Fruit fly (Drosophila melanogaster) whole organism, wandering third instar larva: ENCODE measurements around the gene Elp1.

Source experiments
- Abd-B ChIP-seq: fragments of >200 bp; optimal IDR thresholded peaks from 2 replicates; lab custom pipeline; 2017; ENCODE audit warnings: missing biosample characterization, missing genetic modification characterization
- Dif ChIP-seq: fragments of 200-275, 200-300 bp; sonication (Bioruptor generic); optimal IDR thresholded peaks from 2 replicates; lab custom pipeline; 2018; ENCODE audit warnings: missing biosample characterization, missing genetic modification characterization; ENCODE audit not compliant: partially characterized antibody
- HLH106 ChIP-seq: fragments of 200-800 bp; optimal IDR thresholded peaks from 3 replicates; lab custom pipeline; 2019; ENCODE audit warnings: missing biosample characterization, mild to moderate bottlenecking, missing genetic modification characterization, moderate library complexity
- Hnf4 ChIP-seq: fragments of 200-800 bp; sonication (Bioruptor generic); optimal IDR thresholded peaks from 2 replicates; lab custom pipeline; 2016; ENCODE audit warnings: missing biosample characterization, mild to moderate bottlenecking, missing genetic modification characterization
- Hr83 ChIP-seq: fragments of 200-300 bp; sonication (Bioruptor generic); optimal IDR thresholded peaks from 2 replicates; lab custom pipeline; 2016; ENCODE audit warnings: missing biosample characterization, mild to moderate bottlenecking, missing genetic modification characterization, moderate library complexity; ENCODE audit not compliant: poor library complexity, severe bottlenecking
- Mio ChIP-seq: sonication (Bioruptor generic); optimal IDR thresholded peaks from 2 replicates; lab custom pipeline; 2016; ENCODE audit warnings: missing biosample characterization, missing genetic modification characterization
- Myc ChIP-seq: fragments of >200 bp; optimal IDR thresholded peaks from 2 replicates; lab custom pipeline; 2017
- N ChIP-seq: fragments of >200 bp; optimal IDR thresholded peaks from 2 replicates; lab custom pipeline; 2018; ENCODE audit warnings: missing biosample characterization, missing external identifiers, missing genetic modification characterization
- OdsH ChIP-seq: fragments of 200-800 bp; sonication (Bioruptor generic); optimal IDR thresholded peaks from 2 replicates; lab custom pipeline; 2016; ENCODE audit warnings: missing biosample characterization, mild to moderate bottlenecking, missing genetic modification characterization
- Rel ChIP-seq, 2 experiments: fragments of 200-800 bp; sonication (Bioruptor generic) in 1 of 2; optimal IDR thresholded peaks; 2 replicates in 1 of 2; 3 replicates in 1 of 2; lab custom pipeline; 2016 to 2019; ENCODE audit warnings: mild to moderate bottlenecking in 2 of 2, missing biosample characterization in 2 of 2, missing genetic modification characterization in 2 of 2, moderate library complexity in 1 of 2
- Sp1 ChIP-seq: fragments of 200-800 bp; sonication (Bioruptor generic); optimal IDR thresholded peaks from 3 replicates; lab custom pipeline; 2019; ENCODE audit warnings: missing biosample characterization, mild to moderate bottlenecking, missing genetic modification characterization, moderate library complexity
- br ChIP-seq: fragments of 200-800 bp; sonication (Bioruptor generic); optimal IDR thresholded peaks from 2 replicates; lab custom pipeline; 2016; ENCODE audit warnings: missing biosample characterization, missing genetic modification characterization
- brk ChIP-seq: fragments of 200-800 bp; sonication (Bioruptor generic); optimal IDR thresholded peaks from 2 replicates; lab custom pipeline; 2016; ENCODE audit warnings: missing biosample characterization, mild to moderate bottlenecking, missing genetic modification characterization
- dl ChIP-seq, 2 experiments: fragments of 175-275, 200-275 bp in 1 of 2; fragments of 200-275 bp in 1 of 2; sonication (Bioruptor generic); optimal IDR thresholded peaks; lab custom pipeline; 2018; ENCODE audit warnings: mild to moderate bottlenecking in 2 of 2, missing biosample characterization in 2 of 2, missing genetic modification characterization in 2 of 2, moderate library complexity in 2 of 2; ENCODE audit not compliant: partially characterized antibody in 2 of 2, insufficient read depth in 1 of 2
- dsf ChIP-seq: sonication (Bioruptor generic); optimal IDR thresholded peaks from 2 replicates; lab custom pipeline; 2016; ENCODE audit warnings: missing biosample characterization, missing genetic modification characterization, borderline replicate concordance
- lola ChIP-seq: fragments of >200 bp; optimal IDR thresholded peaks from 2 replicates; lab custom pipeline; 2017; ENCODE audit warnings: missing biosample characterization, missing genetic modification characterization
- pan ChIP-seq: fragments of >200 bp; optimal IDR thresholded peaks from 2 replicates; lab custom pipeline; 2017
- psq ChIP-seq: fragments of 200-800 bp; sonication (Bioruptor generic); optimal IDR thresholded peaks from 3 replicates; lab custom pipeline; 2017; ENCODE audit warnings: missing biosample characterization, mild to moderate bottlenecking, missing genetic modification characterization, moderate library complexity
- sv ChIP-seq: fragments of 200-800 bp; sonication (Bioruptor generic); optimal IDR thresholded peaks from 3 replicates; lab custom pipeline; 2016; ENCODE audit warnings: missing biosample characterization, missing genetic modification characterization
- usp ChIP-seq: fragments of >200 bp; optimal IDR thresholded peaks from 2 replicates; lab custom pipeline; 2017; ENCODE audit warnings: missing biosample characterization, missing genetic modification characterization

The Elp1 gene

DNA sequence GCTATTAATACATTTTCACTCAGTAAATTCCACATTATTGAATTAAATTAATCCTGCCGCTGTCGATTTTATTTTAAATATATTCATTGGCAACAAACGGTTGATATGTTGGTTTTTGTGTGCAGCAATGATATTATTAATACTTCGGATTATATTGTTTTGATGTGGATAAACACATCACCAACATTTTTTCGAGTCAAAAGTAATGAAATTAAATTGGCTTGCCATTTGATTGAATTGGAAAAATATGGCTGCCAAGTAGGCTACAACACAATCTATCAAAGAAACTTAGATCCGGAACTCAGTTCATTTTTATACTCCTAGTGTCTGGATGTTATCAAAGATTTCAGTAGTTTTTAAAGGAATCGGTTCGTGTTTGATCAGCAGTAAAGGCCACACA, 49.5 kb downstream of the Elp1 start, which contains the start of gene CG14718:
Gene CG14718, plus strand, starts transcription at position 301 of the 400 bp plus-strand sequence.
- TF ChIP-seq Hnf4 (no peak), Abd-B (GFP tag; lab: Kevin White, UChicago) (no peak), OdsH (GFP tag; lab: Kevin White, UChicago) (no peak), Dif (GFP tag; lab: Kevin White, UChicago) (no peak), dl (GFP tag; optimal IDR thresholded peaks at IDR 0.05; lab: Kevin White, UChicago; ENCODE audit: insufficient read depth in 1 of 2, partially characterized antibody in 2 of 2) (no peak), Sp1 (GFP tag; lab: Kevin White, UChicago) (no peak), br (GFP tag; lab: Kevin White, UChicago) (no peak), brk (no peak), pan (no peak), Mio (GFP tag; lab: Kevin White, UChicago) (no peak), usp (GFP tag; lab: Kevin White, UChicago) (no peak), Hr83 (no peak), psq (GFP tag; lab: Kevin White, UChicago) (no peak), Rel (GFP tag; optimal IDR thresholded peaks at IDR 0.05; lab: Kevin White, UChicago) (no peak), Rel (tag; optimal IDR thresholded peaks at IDR 0.05; lab: Kevin White, UChicago) (no peak), dsf (GFP tag; lab: Kevin White, UChicago) (no peak), HLH106 (tag; lab: Kevin White, UChicago) (no peak), N (GFP tag; lab: Kevin White, UChicago) (no peak)

DNA sequence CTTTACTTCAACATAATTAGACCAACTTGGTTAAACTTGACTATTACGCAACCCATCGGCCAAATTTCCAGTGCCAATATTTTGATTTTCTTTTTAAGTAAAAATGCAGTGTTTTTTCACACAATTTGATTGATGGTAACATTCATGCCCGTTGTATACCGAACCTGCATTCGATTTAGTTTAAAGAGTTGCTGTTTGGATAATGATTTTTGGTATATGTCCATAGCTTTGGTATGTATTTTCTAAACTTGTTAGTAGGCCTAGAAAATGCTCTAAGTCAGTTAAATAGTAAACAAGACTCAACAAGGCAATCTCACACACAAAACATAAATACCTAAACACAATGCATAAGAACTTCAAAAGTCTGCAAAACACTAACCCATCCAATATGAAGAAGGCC, 53.0 kb downstream of the Elp1 start, which contains the start of gene I-t:
Gene I-t, plus strand, starts transcription at position 301 of the 400 bp plus-strand sequence.
- TF ChIP-seq sv (GFP tag; lab: Kevin White, UChicago), result no peak
- no peak for TF ChIP-seq brk
- TF ChIP-seq lola, result no peak
- TF ChIP-seq Mio (GFP tag; lab: Kevin White, UChicago), result no peak
- TF ChIP-seq Myc (lab: Kevin White, UChicago), result no peak
